Worm (Caenorhabditis elegans) whole organism, midembryonic: ENCODE results near the gene cyn-7.

Source experiments
- T22C8.4 ChIP-seq: fragments of 200-800 bp; sonication (Bioruptor generic); IDR thresholded peaks from 2 replicates; pipeline ENCODE4 v1.3.6; 2022; ENCODE audit warnings: missing genetic modification characterization, missing compliant biosample characterization
- cog-1 ChIP-seq: sonication (generic microtip); optimal IDR thresholded peaks from 2 replicates; lab custom pipeline; 2016; ENCODE audit warnings: missing genetic modification characterization, missing compliant biosample characterization
- flt-1 ChIP-seq: fragments of 200-800 bp; sonication (Bioruptor generic); IDR thresholded peaks from 2 replicates; pipeline ENCODE4 v1.3.6; 2022; ENCODE audit warnings: missing genetic modification characterization, missing compliant biosample characterization
- klf-2 ChIP-seq: fragments of 200-800 bp; sonication (Bioruptor generic); conservative IDR thresholded peaks from 2 replicates; pipeline ENCODE4 v1.3.6; 2022; ENCODE audit warnings: missing genetic modification reagents, missing genetic modification characterization, missing compliant biosample characterization
- med-1 ChIP-seq: sonication (generic microtip); optimal IDR thresholded peaks from 2 replicates; lab custom pipeline; 2017; ENCODE audit warnings: missing genetic modification characterization, mild to moderate bottlenecking, missing compliant biosample characterization, antibody characterized with exemption, missing genetic modification reagents; ENCODE audit not compliant: insufficient read depth
- ref-1 ChIP-seq: fragments of 200-800 bp; sonication (Bioruptor generic); conservative IDR thresholded peaks from 2 replicates; pipeline ENCODE4 v1.3.6; 2022; ENCODE audit warnings: missing genetic modification reagents, missing genetic modification characterization, missing compliant biosample characterization
- ztf-23 ChIP-seq: fragments of 200-800 bp; sonication (Bioruptor generic); IDR thresholded peaks from 2 replicates; pipeline ENCODE4 v1.3.6; 2022; ENCODE audit warnings: missing genetic modification reagents, missing genetic modification characterization, missing compliant biosample characterization
- ztf-29 ChIP-seq: fragments of 200-800 bp; sonication (Bioruptor generic); IDR thresholded peaks from 2 replicates; pipeline ENCODE4 v1.3.6; 2022; ENCODE audit warnings: missing genetic modification reagents, missing genetic modification characterization, missing compliant biosample characterization

ce11 chrV:15192377-15192776, 5.2 kb upstream of the cyn-7 start, which contains the start of gene plc-2:
- TF ChIP-seq ztf-23 (GFP tag; lab: Robert Waterston, UW) (no peak), cog-1 (tag; lab: Kevin White, UChicago) (no peak), ztf-29 (GFP tag; lab: Robert Waterston, UW) (no peak), T22C8.4 (GFP tag; lab: Robert Waterston, UW) (no peak), klf-2 (no peak), flt-1 (GFP tag; lab: Robert Waterston, UW) (no peak), med-1 (GFP tag; lab: Kevin White, UChicago) (no peak), ref-1 (no peak)
